Worm (Caenorhabditis elegans) whole organism, young adult: ENCODE results near the gene lin-15B.

Experiments
- B0336.3 ChIP-seq: fragments of 200-800 bp; sonication (Bioruptor generic); IDR thresholded peaks from 2 replicates; pipeline ENCODE4 v1.3.6; 2022; ENCODE audit warnings: missing genetic modification characterization, missing compliant biosample characterization
- D2030.7 ChIP-seq: fragments of 200-800 bp; sonication (Bioruptor generic); IDR thresholded peaks from 2 replicates; pipeline ENCODE4 v1.3.6; 2022; ENCODE audit warnings: missing genetic modification reagents, missing genetic modification characterization, missing compliant biosample characterization
- F22D6.2 ChIP-seq: sonication (generic microtip); optimal IDR thresholded peaks from 2 replicates; lab custom pipeline; 2016; ENCODE audit warnings: mild to moderate bottlenecking, missing genetic modification characterization, missing compliant biosample characterization
- F33H1.4 ChIP-seq: fragments of 200-800 bp; sonication (Bioruptor generic); IDR thresholded peaks from 2 replicates; pipeline ENCODE4 v1.3.6; 2022; ENCODE audit warnings: missing genetic modification reagents, missing genetic modification characterization, missing compliant biosample characterization
- F57C9.4 ChIP-seq: sonication (generic microtip); optimal IDR thresholded peaks from 2 replicates; lab custom pipeline; 2017; ENCODE audit warnings: mild to moderate bottlenecking, missing genetic modification characterization, missing compliant biosample characterization
- T07F8.4 ChIP-seq: sonication (generic microtip); optimal IDR thresholded peaks from 2 replicates; lab custom pipeline; 2016; ENCODE audit warnings: mild to moderate bottlenecking, missing genetic modification characterization, moderate library complexity, missing compliant biosample characterization
- Y53F4B.3 ChIP-seq: fragments of 200-800 bp; sonication (Bioruptor generic); IDR thresholded peaks from 2 replicates; pipeline ENCODE4 v1.3.6; 2022; ENCODE audit warnings: missing genetic modification reagents, missing genetic modification characterization, missing compliant biosample characterization
- Y79H2A.3 ChIP-seq: fragments of 200-800 bp; sonication (Bioruptor generic); conservative IDR thresholded peaks from 2 replicates; pipeline ENCODE4 v1.3.6; 2022; ENCODE audit warnings: missing genetic modification reagents, missing genetic modification characterization, missing compliant biosample characterization
- aptf-3 ChIP-seq: fragments of 200-800 bp; sonication (Bioruptor generic); IDR thresholded peaks from 2 replicates; pipeline ENCODE4 v1.3.6; 2022; ENCODE audit warnings: missing genetic modification characterization, missing compliant biosample characterization
- atf-7 ChIP-seq: sonication (generic microtip); optimal IDR thresholded peaks from 2 replicates; lab custom pipeline; 2017; ENCODE audit warnings: mild to moderate bottlenecking, missing genetic modification characterization, missing compliant biosample characterization
- athp-1 ChIP-seq: sonication (generic microtip); optimal IDR thresholded peaks from 2 replicates; lab custom pipeline; 2017; ENCODE audit warnings: mild to moderate bottlenecking, missing genetic modification characterization, missing compliant biosample characterization
- attf-6 ChIP-seq: fragments of 200-800 bp; sonication (Bioruptor generic); IDR thresholded peaks from 2 replicates; pipeline ENCODE4 v1.3.6; 2022; ENCODE audit warnings: missing genetic modification reagents, missing genetic modification characterization, missing compliant biosample characterization
- bed-2 ChIP-seq: fragments of 200-800 bp; sonication (Bioruptor generic); IDR thresholded peaks from 2 replicates; pipeline ENCODE4 v1.3.6; 2022; ENCODE audit warnings: missing genetic modification reagents, missing genetic modification characterization, missing compliant biosample characterization
- ccch-3 ChIP-seq: fragments of 200-800 bp; sonication (Bioruptor generic); optimal IDR thresholded peaks from 2 replicates; lab custom pipeline; 2018; ENCODE audit warnings: mild to moderate bottlenecking, missing genetic modification characterization, missing compliant biosample characterization
- cebp-1 ChIP-seq, 2 experiments: fragments of 200-800 bp in 1 of 2; sonication (Bioruptor generic) in 1 of 2; sonication (generic microtip) in 1 of 2; IDR thresholded peaks in 1 of 2; optimal IDR thresholded peaks in 1 of 2; 2 replicates each; pipeline versions ENCODE4 v1.3.6 to Lab custom; 2017 to 2022; ENCODE audit warnings: missing compliant biosample characterization in 2 of 2, missing genetic modification characterization in 2 of 2, mild to moderate bottlenecking in 1 of 2, missing genetic modification reagents in 1 of 2, moderate library complexity in 1 of 2
- ceh-79 ChIP-seq: sonication (generic microtip); optimal IDR thresholded peaks from 2 replicates; lab custom pipeline; 2017; ENCODE audit warnings: mild to moderate bottlenecking, missing genetic modification characterization, missing compliant biosample characterization
- egl-18 ChIP-seq: fragments of 200-800 bp; sonication (Bioruptor generic); IDR thresholded peaks from 2 replicates; pipeline ENCODE4 v1.3.6; 2022; ENCODE audit warnings: missing genetic modification reagents, missing genetic modification characterization, missing compliant biosample characterization
- ets-4 ChIP-seq: fragments of 200-800 bp; sonication (Bioruptor generic); optimal IDR thresholded peaks from 2 replicates; lab custom pipeline; 2018; ENCODE audit warnings: mild to moderate bottlenecking, missing genetic modification characterization, missing compliant biosample characterization
- hmg-1.2 ChIP-seq: fragments of 200-800 bp; sonication (Bioruptor generic); IDR thresholded peaks from 2 replicates; pipeline ENCODE4 v1.3.6; 2022; ENCODE audit warnings: missing genetic modification reagents, missing genetic modification characterization, missing compliant biosample characterization
- hsf-1 ChIP-seq: fragments of 200-800 bp; sonication (Bioruptor generic); IDR thresholded peaks from 2 replicates; pipeline ENCODE4 v1.3.6; 2022; ENCODE audit warnings: missing genetic modification reagents, missing genetic modification characterization, missing compliant biosample characterization
- lin-26 ChIP-seq: fragments of 200-800 bp; sonication (Bioruptor generic); IDR thresholded peaks from 2 replicates; pipeline ENCODE4 v1.3.6; 2022; ENCODE audit warnings: missing genetic modification reagents, missing genetic modification characterization, missing compliant biosample characterization
- lin-35 ChIP-seq, 3 experiments: fragments of 150-350 bp in 2 of 3; sonication (generic microtip) in 1 of 3; optimal IDR thresholded peaks; 2 replicates each; lab custom pipeline; 2014 to 2018; ENCODE audit warnings: missing biosample characterization in 3 of 3, missing genetic modification characterization in 3 of 3, missing genetic modification reagents in 3 of 3
- lin-40 ChIP-seq: sonication (generic microtip); optimal IDR thresholded peaks from 2 replicates; lab custom pipeline; 2016; ENCODE audit warnings: missing genetic modification characterization, mild to moderate bottlenecking, missing compliant biosample characterization, missing genotype, missing genetic modification reagents
- lir-1 ChIP-seq: fragments of 200-800 bp; sonication (Bioruptor generic); conservative IDR thresholded peaks from 2 replicates; pipeline ENCODE4 v1.3.6; 2022; ENCODE audit warnings: missing genetic modification reagents, missing genetic modification characterization, missing compliant biosample characterization
- madf-10 ChIP-seq: sonication (generic microtip); optimal IDR thresholded peaks from 2 replicates; lab custom pipeline; 2016; ENCODE audit warnings: mild to moderate bottlenecking, missing genetic modification characterization, missing compliant biosample characterization
- madf-8 ChIP-seq: fragments of 200-800 bp; sonication (Bioruptor generic); conservative IDR thresholded peaks from 2 replicates; pipeline ENCODE4 v1.3.6; 2022; ENCODE audit warnings: missing genetic modification reagents, missing genetic modification characterization, missing compliant biosample characterization
- mcd-1 ChIP-seq: fragments of 200-800 bp; sonication (Bioruptor generic); IDR thresholded peaks from 2 replicates; pipeline ENCODE4 v1.3.6; 2022; ENCODE audit warnings: missing genetic modification reagents, missing genetic modification characterization, missing compliant biosample characterization
- mxl-1 ChIP-seq: sonication (generic microtip); optimal IDR thresholded peaks from 2 replicates; lab custom pipeline; 2016; ENCODE audit warnings: missing genetic modification characterization, missing compliant biosample characterization
- nfya-1 ChIP-seq: sonication (generic microtip); optimal IDR thresholded peaks from 2 replicates; lab custom pipeline; 2017; ENCODE audit warnings: antibody characterized with exemption, missing compliant biosample characterization, missing genetic modification characterization, borderline replicate concordance; ENCODE audit not compliant: insufficient read depth
- nfyb-1 ChIP-seq: fragments of 200-800 bp; sonication (Bioruptor generic); IDR thresholded peaks from 2 replicates; pipeline ENCODE4 v1.3.6; 2022; ENCODE audit warnings: missing genetic modification reagents, missing genetic modification characterization, missing compliant biosample characterization
- nhr-80 ChIP-seq: sonication (generic microtip); optimal IDR thresholded peaks from 2 replicates; lab custom pipeline; 2016; ENCODE audit warnings: missing genetic modification characterization, missing compliant biosample characterization
- pbrm-1 ChIP-seq: fragments of 200-800 bp; sonication (Bioruptor generic); IDR thresholded peaks from 2 replicates; pipeline ENCODE4 v1.3.6; 2022; ENCODE audit warnings: missing genetic modification reagents, missing genetic modification characterization, missing compliant biosample characterization
- rec-8 ChIP-seq, 2 experiments: sonication (generic microtip); optimal IDR thresholded peaks; 2 replicates each; lab custom pipeline; 2016; ENCODE audit warnings: mild to moderate bottlenecking in 2 of 2, missing genetic modification characterization in 2 of 2, missing genetic modification reagents in 2 of 2, missing genotype in 2 of 2, missing biosample characterization in 1 of 2, missing compliant biosample characterization in 1 of 2, moderate library complexity in 1 of 2
- rpc-1 ChIP-seq, 2 experiments: fragments of 150-350 bp in 1 of 2; sonication (generic microtip) in 1 of 2; optimal IDR thresholded peaks; 2 replicates each; lab custom pipeline; 2014 to 2018; ENCODE audit warnings: missing biosample characterization in 1 of 2, missing genetic modification characterization in 1 of 2, missing genetic modification reagents in 1 of 2, missing genotype in 1 of 2
- sdz-38 ChIP-seq: sonication (generic microtip); optimal IDR thresholded peaks from 2 replicates; lab custom pipeline; 2016; ENCODE audit warnings: missing genotype, missing genetic modification characterization, missing compliant biosample characterization
- sea-2 ChIP-seq: fragments of 200-800 bp; sonication (Bioruptor generic); IDR thresholded peaks from 2 replicates; pipeline ENCODE4 v1.3.6; 2022; ENCODE audit warnings: missing genetic modification characterization, missing compliant biosample characterization
- somi-1 ChIP-seq: fragments of 200-800 bp; sonication (Bioruptor generic); optimal IDR thresholded peaks from 2 replicates; lab custom pipeline; 2018; ENCODE audit warnings: mild to moderate bottlenecking, missing genetic modification characterization, missing compliant biosample characterization
- tbx-9 ChIP-seq: sonication (generic microtip); optimal IDR thresholded peaks from 2 replicates; lab custom pipeline; 2016; ENCODE audit warnings: borderline replicate concordance, missing genetic modification characterization, inconsistent platforms, missing compliant biosample characterization
- tlf-1 ChIP-seq: fragments of 200-800 bp; sonication (Bioruptor generic); optimal IDR thresholded peaks from 2 replicates; lab custom pipeline; 2018; ENCODE audit warnings: mild to moderate bottlenecking, missing genetic modification characterization, missing compliant biosample characterization
- ztf-25 ChIP-seq: fragments of 200-800 bp; sonication (Bioruptor generic); IDR thresholded peaks from 2 replicates; pipeline ENCODE4 v1.3.6; 2022; ENCODE audit warnings: missing genetic modification reagents, missing genetic modification characterization, missing compliant biosample characterization
- ztf-26 ChIP-seq: sonication (generic microtip); optimal IDR thresholded peaks from 2 replicates; lab custom pipeline; 2017; ENCODE audit warnings: missing genetic modification characterization, missing compliant biosample characterization
- ztf-6 ChIP-seq: fragments of 200-800 bp; sonication (Bioruptor generic); IDR thresholded peaks from 2 replicates; pipeline ENCODE4 v1.3.6; 2022; ENCODE audit warnings: missing genetic modification reagents, missing genetic modification characterization, missing compliant biosample characterization

Gene lin-15B

DNA sequence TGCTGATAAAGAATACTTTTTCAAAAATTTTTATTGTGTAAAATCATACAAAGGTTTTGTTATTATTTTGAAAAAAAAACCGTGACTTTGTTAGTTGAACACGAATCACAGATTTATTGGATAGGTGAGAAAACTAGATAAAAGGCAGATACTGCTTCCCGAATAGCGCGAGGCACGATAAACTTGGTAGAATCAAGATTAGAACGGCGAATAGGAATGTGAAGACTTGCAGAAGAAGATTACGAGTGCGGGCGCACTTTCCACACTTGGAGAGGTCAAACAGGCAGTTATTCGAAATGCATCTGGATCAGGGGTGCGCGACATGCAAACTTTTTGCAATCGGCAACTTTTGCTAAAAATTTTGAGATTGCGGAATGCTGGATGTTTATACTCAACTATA is 12.7 kb upstream of the lin-15B start:
- TF ChIP-seq sea-2 (GFP tag; lab: Robert Waterston, UW) (no peak), F57C9.4 (no peak), ceh-79 (no peak), tbx-9 (no peak)

DNA sequence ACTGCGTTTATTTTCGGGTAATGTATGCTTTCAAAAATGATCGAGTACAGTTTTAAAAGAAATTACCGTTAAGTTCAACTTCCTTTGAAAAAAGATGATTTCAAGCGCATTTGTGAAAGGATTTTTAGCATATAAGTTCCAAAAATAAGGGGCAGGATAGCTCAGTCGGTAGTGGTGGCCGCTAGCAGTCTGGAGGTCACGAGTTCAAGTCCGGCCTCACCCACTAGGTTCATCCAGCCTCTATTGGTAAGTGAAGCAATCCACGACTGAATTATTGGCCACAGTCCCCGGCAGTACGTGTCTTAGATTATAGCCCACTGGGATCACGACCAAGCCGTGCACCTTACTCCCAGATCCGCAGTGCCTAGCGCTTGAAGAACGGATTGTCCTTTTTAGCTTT is 9.0 kb upstream of the lin-15B start:
- no peak for TF ChIP-seq madf-10
- no peak for TF ChIP-seq nfya-1 (tag; lab: Kevin White, UChicago)
- TF ChIP-seq D2030.7, result peak; percentile 42; the same call in 1 of the 2 replicates
- no peak for TF ChIP-seq sdz-38 (tag; lab: Kevin White, UChicago)
- TF ChIP-seq lin-35 (GFP tag; optimal IDR thresholded peaks at IDR 0.05; lab: Kevin White, UChicago), result no peak
- no peak for TF ChIP-seq egl-18 (GFP tag; lab: Robert Waterston, UW)
- TF ChIP-seq lin-26 (GFP tag; lab: Robert Waterston, UW), result 0 out of 2 replicates have a peak, but pooled peaks have one; percentile 25
- no peak for TF ChIP-seq Y79H2A.3
- no peak for TF ChIP-seq tlf-1
- TF ChIP-seq ztf-6 (GFP tag; lab: Robert Waterston, UW), result no peak
- TF ChIP-seq athp-1 (tag; lab: Kevin White, UChicago), result no peak
- TF ChIP-seq cebp-1 (GFP tag; IDR thresholded peaks at IDR 0.05; lab: Robert Waterston, UW), result no peak
- no peak for TF ChIP-seq cebp-1 (tag; optimal IDR thresholded peaks at IDR 0.05; lab: Kevin White, UChicago)
- TF ChIP-seq Y53F4B.3, result no peak
- TF ChIP-seq mxl-1 (tag; lab: Kevin White, UChicago), result no peak
- TF ChIP-seq rec-8 (tag; optimal IDR thresholded peaks at IDR 0.05; lab: Kevin White, UChicago), result no peak
- no peak for TF ChIP-seq madf-8
- TF ChIP-seq atf-7 (tag; lab: Kevin White, UChicago), result no peak
- no peak for TF ChIP-seq lir-1 (GFP tag; lab: Robert Waterston, UW)
- no peak for TF ChIP-seq aptf-3
- no peak for TF ChIP-seq B0336.3
- no peak for TF ChIP-seq F33H1.4 (GFP tag; lab: Robert Waterston, UW)
- TF ChIP-seq ets-4 (GFP tag; lab: Kevin White, UChicago), result no peak
- TF ChIP-seq rpc-1 (optimal IDR thresholded peaks at IDR 0.05; lab: Kevin White, UChicago), result peak; percentile 25
- peak; percentile 58 for TF ChIP-seq rpc-1 (tag; optimal IDR thresholded peaks at IDR 0.05; lab: Kevin White, UChicago)
- no peak for TF ChIP-seq bed-2 (GFP tag; lab: Robert Waterston, UW)
- no peak for TF ChIP-seq ccch-3 (GFP tag; lab: Kevin White, UChicago)
- no peak for TF ChIP-seq nhr-80 (tag; lab: Kevin White, UChicago)

DNA sequence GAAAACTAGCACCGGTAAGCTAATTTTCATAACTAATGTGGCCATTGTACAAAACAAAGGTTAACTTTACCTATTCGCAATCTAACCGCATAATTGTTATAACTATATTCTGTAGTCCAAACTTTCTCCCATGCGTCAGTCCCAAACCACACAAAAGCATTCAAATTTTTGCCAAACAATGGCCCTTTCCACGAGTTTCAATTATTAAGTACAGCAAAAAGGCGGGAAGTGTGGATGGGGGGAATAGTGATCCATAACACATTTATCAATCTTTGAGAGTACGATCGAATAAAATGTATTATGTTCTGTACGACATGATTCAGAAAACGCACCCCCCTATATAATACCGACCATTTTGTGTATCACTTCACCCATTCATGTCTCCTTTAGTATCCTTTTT is 7.6 kb upstream of the lin-15B start, which contains the start of gene ZK662.6:
Gene ZK662.6, plus strand, starts transcription at position 301 of the 400 bp plus-strand sequence.
- TF ChIP-seq nfyb-1 (GFP tag; lab: Robert Waterston, UW) (no peak), ccch-3 (GFP tag; lab: Kevin White, UChicago) (no peak), lin-35 (GFP tag; optimal IDR thresholded peaks at IDR 0.05; lab: Kevin White, UChicago) (no peak), lin-40 (no peak), lir-1 (GFP tag; lab: Robert Waterston, UW) (no peak)

DNA sequence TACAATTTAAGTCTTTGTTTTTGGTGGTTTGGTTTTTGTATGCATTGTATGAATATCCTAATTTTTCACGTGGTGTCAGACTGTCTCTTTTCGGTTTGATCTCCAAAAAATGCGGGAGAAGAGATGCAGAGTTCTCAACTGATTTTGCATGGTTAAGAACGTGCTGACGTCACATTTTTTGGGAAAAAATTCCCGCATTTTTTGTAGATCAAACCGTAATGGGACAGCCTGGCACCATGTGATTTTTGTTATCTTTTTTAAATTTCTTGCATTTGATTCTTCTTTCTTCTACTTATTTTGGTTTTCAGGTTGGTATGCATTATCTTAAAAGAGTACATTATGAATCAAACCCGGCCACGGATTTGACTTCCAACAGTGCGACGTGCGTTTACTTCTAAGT is 4.6 kb upstream of the lin-15B start, which contains the start of gene ZK662.5:
Gene ZK662.5, plus strand, starts transcription at position 301 of the 400 bp plus-strand sequence.
- TF ChIP-seq mcd-1 (GFP tag; lab: Robert Waterston, UW) (no peak), attf-6 (no peak), hmg-1.2 (GFP tag; lab: Robert Waterston, UW) (no peak), hsf-1 (GFP tag; lab: Robert Waterston, UW) (no peak), ztf-26 (tag; lab: Kevin White, UChicago) (no peak), ztf-25 (GFP tag; lab: Robert Waterston, UW) (no peak), pbrm-1 (GFP tag; lab: Robert Waterston, UW) (no peak), T07F8.4 (tag; lab: Kevin White, UChicago) (no peak), F22D6.2 (tag; lab: Kevin White, UChicago) (no peak), somi-1 (GFP tag; lab: Kevin White, UChicago) (no peak)
